Fruit fly (Drosophila melanogaster) whole organism, pupa: Measurements from ENCODE around the gene CG31789.

Experiments
- CG10348 ChIP-seq: fragments of 200-800 bp; sonication (Bioruptor generic); IDR thresholded peaks from 2 replicates; pipeline ENCODE4 v1.3.6; 2022; ENCODE audit warnings: missing biosample characterization, missing genetic modification characterization
- CG12605 ChIP-seq: fragments of 200-800 bp; sonication (Bioruptor generic); IDR thresholded peaks from 2 replicates; pipeline ENCODE4 v1.3.6; 2022; ENCODE audit warnings: missing biosample characterization, missing genetic modification characterization
- CG13204 ChIP-seq: fragments of 200-800 bp; sonication (Bioruptor generic); optimal IDR thresholded peaks from 2 replicates; lab custom pipeline; 2018; ENCODE audit warnings: missing biosample characterization, mild to moderate bottlenecking, missing genetic modification characterization, moderate library complexity
- CG14655 ChIP-seq: fragments of 200-800 bp; sonication (Bioruptor generic); optimal IDR thresholded peaks from 3 replicates; lab custom pipeline; 2017; ENCODE audit warnings: mild to moderate bottlenecking, missing biosample characterization, missing genetic modification reagents, missing genetic modification characterization
- CG15710 ChIP-seq: fragments of 200-800 bp; sonication (Bioruptor generic); optimal IDR thresholded peaks from 2 replicates; lab custom pipeline; 2018; ENCODE audit warnings: missing biosample characterization, mild to moderate bottlenecking, missing genetic modification characterization, moderate library complexity
- CG17806 ChIP-seq: fragments of 200-800 bp; sonication (Bioruptor generic); optimal IDR thresholded peaks from 2 replicates; lab custom pipeline; 2018; ENCODE audit warnings: missing biosample characterization, mild to moderate bottlenecking, missing genetic modification characterization, moderate library complexity
- CG32121 ChIP-seq: fragments of 200-800 bp; sonication (Bioruptor generic); IDR thresholded peaks from 2 replicates; pipeline ENCODE4 v1.3.6; 2022; ENCODE audit warnings: missing biosample characterization, missing genetic modification characterization
- CG34367 ChIP-seq: fragments of 200-800 bp; sonication (Bioruptor generic); optimal IDR thresholded peaks from 2 replicates; lab custom pipeline; 2018; ENCODE audit warnings: missing biosample characterization, mild to moderate bottlenecking, missing genetic modification characterization
- CG4496 ChIP-seq: fragments of 200-800 bp; sonication (Bioruptor generic); IDR thresholded peaks from 3 replicates; pipeline ENCODE4 v1.3.6; 2022; ENCODE audit warnings: missing biosample characterization, missing genetic modification characterization
- CG8159 ChIP-seq: fragments of 200-800 bp; sonication (Bioruptor generic); optimal IDR thresholded peaks from 3 replicates; lab custom pipeline; 2018; ENCODE audit warnings: missing biosample characterization, mild to moderate bottlenecking, missing genetic modification characterization, moderate library complexity
- CG8301 ChIP-seq: fragments of 200-800 bp; sonication (Bioruptor generic); optimal IDR thresholded peaks from 2 replicates; lab custom pipeline; 2018; ENCODE audit warnings: missing biosample characterization, mild to moderate bottlenecking, missing genetic modification characterization
- CG9948 ChIP-seq: fragments of 200-800 bp; sonication (Bioruptor generic); optimal IDR thresholded peaks from 2 replicates; lab custom pipeline; 2018; ENCODE audit warnings: missing biosample characterization, mild to moderate bottlenecking, missing genetic modification characterization, moderate library complexity
- D1 ChIP-seq: fragments of 200-800 bp; sonication (Bioruptor generic); optimal IDR thresholded peaks from 2 replicates; lab custom pipeline; 2018; ENCODE audit warnings: missing biosample characterization, mild to moderate bottlenecking, missing genetic modification characterization, moderate library complexity
- EcR ChIP-seq: fragments of 200-800 bp; sonication (Bioruptor generic); optimal IDR thresholded peaks from 3 replicates; lab custom pipeline; 2019; ENCODE audit warnings: missing biosample characterization, missing genetic modification characterization, mild to moderate bottlenecking, moderate library complexity, missing genetic modification reagents
- Ets98B ChIP-seq: fragments of 200-800 bp; sonication (Bioruptor generic); IDR thresholded peaks from 2 replicates; pipeline ENCODE4 v1.3.6; 2022; ENCODE audit warnings: missing biosample characterization, missing genetic modification characterization
- Pif1A ChIP-seq: fragments of 200-800 bp; sonication (Bioruptor generic); optimal IDR thresholded peaks from 3 replicates; lab custom pipeline; 2016; ENCODE audit warnings: missing biosample characterization, missing genetic modification characterization
- Pif1B ChIP-seq: fragments of 200-800 bp; sonication (Bioruptor generic); optimal IDR thresholded peaks from 3 replicates; lab custom pipeline; 2016; ENCODE audit warnings: missing biosample characterization, missing genetic modification characterization
- Snoo ChIP-seq: fragments of 200-800 bp; sonication (Bioruptor generic); optimal IDR thresholded peaks from 3 replicates; lab custom pipeline; 2017; ENCODE audit warnings: missing biosample characterization, mild to moderate bottlenecking, missing genetic modification characterization, inconsistent platforms
- fd96Ca ChIP-seq: fragments of 200-800 bp; sonication (Bioruptor generic); IDR thresholded peaks from 3 replicates; pipeline ENCODE4 v1.3.6; 2022; ENCODE audit warnings: missing biosample characterization, missing genetic modification characterization
- gl ChIP-seq: fragments of 200-800 bp; sonication (Bioruptor generic); optimal IDR thresholded peaks from 2 replicates; lab custom pipeline; 2018; ENCODE audit warnings: missing biosample characterization, mild to moderate bottlenecking, missing genetic modification characterization
- rn ChIP-seq: fragments of 200-800 bp; sonication (Bioruptor generic); IDR thresholded peaks from 2 replicates; pipeline ENCODE4 v1.3.6; 2022; ENCODE audit warnings: missing biosample characterization, missing genetic modification characterization

CG31789 gene

DNA sequence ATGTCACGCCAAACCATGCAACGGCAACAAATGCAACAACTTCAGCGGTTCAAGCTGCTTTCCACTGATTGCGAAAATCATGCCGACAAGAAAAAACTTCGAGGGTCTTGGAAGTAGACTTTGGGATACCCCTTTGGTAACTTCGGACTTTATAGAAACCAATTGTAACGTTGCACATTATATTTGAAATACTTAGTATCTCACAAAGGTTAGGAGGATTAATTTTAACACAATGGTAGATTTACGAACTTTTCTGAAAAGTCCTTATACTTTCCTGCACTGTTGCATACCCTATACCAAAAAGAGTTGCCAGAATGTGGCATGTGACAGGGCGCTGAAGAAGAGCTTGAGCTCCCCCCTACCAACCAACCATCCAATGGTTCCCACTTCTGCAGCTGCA is 39.7 kb downstream of the CG31789 start:
- TF ChIP-seq D1 (tag; lab: Kevin White, UChicago) (no peak), fd96Ca (peak; percentile 59; the same call in 1 of the 3 replicates), Pif1B (peak; percentile 59), EcR (GFP tag; lab: Kevin White, UChicago) (no peak), Ets98B (peak; percentile 36; the same call in 1 of the 2 replicates), CG34367 (peak; percentile 49), CG13204 (no peak), CG32121 (GFP tag; lab: Robert Waterston, UW) (peak; percentile 52), CG8159 (peak; percentile 74), CG8301 (peak; percentile 60), CG9948 (peak; percentile 58), Snoo (peak; percentile 69), gl (tag; lab: Kevin White, UChicago) (peak; percentile 27), CG15710 (peak; percentile 51), CG17806 (tag; lab: Kevin White, UChicago) (peak; percentile 66), CG4496 (GFP tag; lab: Robert Waterston, UW) (peak; percentile 74; the same call in 2 of the 3 replicates), rn (GFP tag; lab: Robert Waterston, UW) (0 out of 2 replicates have a peak, but pooled peaks have one; percentile 23), Pif1A (GFP tag; lab: Kevin White, UChicago) (peak; percentile 74), CG10348 (GFP tag; lab: Robert Waterston, UW) (no peak), CG12605 (no peak), CG14655 (GFP tag; lab: Kevin White, UChicago) (peak; percentile 62)

dm6 chr2L:18647857-18648652 is 42.3 kb downstream of the CG31789 start:
- TF ChIP-seq CG32121 (GFP tag; lab: Robert Waterston, UW) (no peak), CG8301 (peak; percentile 27), CG17806 (tag; lab: Kevin White, UChicago) (peak; percentile 24), CG34367 (peak; percentile 58), CG8159 (peak; percentile 24), Pif1A (GFP tag; lab: Kevin White, UChicago) (peak; percentile 58), fd96Ca (no peak), Snoo (peak; percentile 48), rn (GFP tag; lab: Robert Waterston, UW) (no peak), Pif1B (peak; percentile 1), D1 (tag; lab: Kevin White, UChicago) (no peak), gl (tag; lab: Kevin White, UChicago) (no peak), CG4496 (GFP tag; lab: Robert Waterston, UW) (0 out of 3 replicates have a peak, but pooled peaks have one; percentile 13), CG15710 (peak; percentile 70), CG10348 (GFP tag; lab: Robert Waterston, UW) (no peak), CG9948 (peak; percentile 48), CG14655 (GFP tag; lab: Kevin White, UChicago) (peak; percentile 20), CG12605 (no peak), CG13204 (peak; percentile 49), Ets98B (no peak), EcR (GFP tag; lab: Kevin White, UChicago) (no peak)

DNA sequence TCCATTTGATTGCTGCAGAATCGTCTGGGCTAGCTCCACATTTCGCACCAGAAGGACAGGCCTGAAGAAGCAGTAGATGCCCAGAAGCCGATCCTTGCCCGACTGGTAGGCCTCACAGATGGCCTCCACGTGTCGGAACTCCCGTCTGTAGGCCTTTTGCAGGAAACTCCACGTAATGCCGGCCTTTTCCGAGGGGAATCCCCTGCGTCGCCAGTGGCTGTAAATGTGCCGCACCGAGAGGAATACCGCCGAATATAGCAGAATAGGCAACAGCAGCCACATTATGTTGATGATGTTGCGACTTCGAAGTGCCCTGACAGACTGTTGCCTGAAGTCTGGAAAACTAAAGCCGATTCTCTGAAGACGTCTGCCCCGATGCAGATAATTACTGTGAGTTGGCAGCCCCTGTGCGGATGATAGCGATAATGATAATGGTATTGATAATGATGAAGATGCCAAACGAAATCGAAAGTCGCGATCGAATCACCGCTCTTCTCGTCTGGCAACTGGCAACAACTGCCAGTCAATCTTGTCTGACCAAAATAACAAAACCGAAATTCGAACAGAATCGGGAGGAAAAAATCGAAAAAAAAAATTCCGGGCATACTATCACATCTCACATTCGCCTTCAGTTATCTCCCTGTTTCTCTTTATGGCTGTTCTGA is 47.1 kb downstream of the CG31789 start, which contains the start of gene Cyp310a1:
Gene Cyp310a1, minus strand, starts transcription at position 348 of the 665 bp plus-strand sequence.
- TF ChIP-seq CG15710 (no peak), gl (tag; lab: Kevin White, UChicago) (no peak), Pif1A (GFP tag; lab: Kevin White, UChicago) (no peak), Ets98B (no peak), CG10348 (GFP tag; lab: Robert Waterston, UW) (no peak), CG8301 (no peak), CG17806 (tag; lab: Kevin White, UChicago) (no peak), Snoo (no peak), D1 (tag; lab: Kevin White, UChicago) (no peak), rn (GFP tag; lab: Robert Waterston, UW) (no peak), CG34367 (no peak), CG4496 (GFP tag; lab: Robert Waterston, UW) (no peak), EcR (GFP tag; lab: Kevin White, UChicago) (no peak), CG8159 (no peak)

DNA sequence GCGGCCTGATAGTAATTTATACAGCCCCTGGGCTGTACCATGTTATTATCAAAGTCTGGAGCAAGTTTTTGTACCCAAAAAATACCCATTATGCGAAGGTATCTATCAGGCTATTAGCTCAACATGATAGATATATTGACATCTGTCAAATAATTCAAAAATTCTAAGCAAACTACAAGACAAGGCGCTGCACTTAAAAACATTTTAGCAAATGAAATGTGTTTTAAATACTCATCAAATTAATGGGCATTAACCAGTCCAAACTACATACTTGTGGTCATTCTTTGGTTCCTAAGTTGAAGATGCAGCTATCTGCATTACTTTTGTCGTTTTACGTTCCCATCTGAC is 47.6 kb downstream of the CG31789 start:
- TF ChIP-seq CG13204, result peak; percentile 27
- peak; percentile 84 for TF ChIP-seq CG8159
- peak; percentile 86 for TF ChIP-seq Pif1B
- peak; percentile 85 for TF ChIP-seq CG17806 (tag; lab: Kevin White, UChicago)
- peak; percentile 77 for TF ChIP-seq CG4496 (GFP tag; lab: Robert Waterston, UW)
- TF ChIP-seq Snoo, result peak; percentile 69
- peak; percentile 83 for TF ChIP-seq CG34367
- TF ChIP-seq CG15710, result peak; percentile 78
- no peak for TF ChIP-seq rn (GFP tag; lab: Robert Waterston, UW)
- TF ChIP-seq gl (tag; lab: Kevin White, UChicago), result peak; percentile 50
- peak; percentile 62 for TF ChIP-seq D1 (tag; lab: Kevin White, UChicago)
- TF ChIP-seq fd96Ca, result peak; percentile 65
- TF ChIP-seq CG10348 (GFP tag; lab: Robert Waterston, UW), result no peak
- 0 out of 2 replicates have a peak, but pooled peaks have one; percentile 23 for TF ChIP-seq CG12605
- no peak; the same call in 1 of the 2 replicates for TF ChIP-seq Ets98B
- no peak for TF ChIP-seq CG32121 (GFP tag; lab: Robert Waterston, UW)
- TF ChIP-seq Pif1A (GFP tag; lab: Kevin White, UChicago), result peak; percentile 82
- TF ChIP-seq CG9948, result peak; percentile 74
- peak; percentile 78 for TF ChIP-seq CG14655 (GFP tag; lab: Kevin White, UChicago)
- TF ChIP-seq CG8301, result peak; percentile 74
- no peak for TF ChIP-seq EcR (GFP tag; lab: Kevin White, UChicago)
- TF ChIP-seq, all 21 proteins: peak for 16
